Fruit fly (Drosophila melanogaster) whole organism, embryonic: Measurements from ENCODE around the gene Fcp3C.

Source experiments
- Antp ChIP-seq: fragments of 200-800 bp; sonication (Bioruptor generic); optimal IDR thresholded peaks from 3 replicates; lab custom pipeline; 2016; ENCODE audit warnings: missing biosample characterization, missing genetic modification characterization
- Asciz ChIP-seq: fragments of 200-800 bp; sonication (Bioruptor generic); optimal IDR thresholded peaks from 2 replicates; lab custom pipeline; 2017; ENCODE audit warnings: missing biosample characterization, mild to moderate bottlenecking, missing genetic modification characterization, missing genetic modification reagents
- Atf-2 ChIP-seq: fragments of 200-800 bp; sonication (Bioruptor generic); optimal IDR thresholded peaks from 2 replicates; lab custom pipeline; 2016; ENCODE audit warnings: missing biosample characterization, missing genetic modification characterization
- CG12744 ChIP-seq: fragments of 200-800 bp; sonication (Bioruptor generic); optimal IDR thresholded peaks from 2 replicates; lab custom pipeline; 2016; ENCODE audit warnings: missing biosample characterization, missing genetic modification characterization
- CG13424 ChIP-seq: fragments of 200-800 bp; sonication (Bioruptor generic); optimal IDR thresholded peaks from 2 replicates; lab custom pipeline; 2019; ENCODE audit warnings: missing biosample characterization, mild to moderate bottlenecking, missing genetic modification characterization, moderate library complexity
- CG13775 ChIP-seq: fragments of 200-800 bp; sonication (Bioruptor generic); optimal IDR thresholded peaks from 3 replicates; lab custom pipeline; 2017; ENCODE audit warnings: missing biosample characterization, mild to moderate bottlenecking, missing genetic modification characterization
- CG14441 ChIP-seq: fragments of 200-800 bp; sonication (Bioruptor generic); IDR thresholded peaks from 2 replicates; pipeline ENCODE4 v1.3.6; 2022; ENCODE audit warnings: missing biosample characterization, missing genetic modification characterization
- CG14710 ChIP-seq: fragments of 200-800 bp; sonication (Bioruptor generic); optimal IDR thresholded peaks from 3 replicates; lab custom pipeline; 2019; ENCODE audit warnings: missing biosample characterization, mild to moderate bottlenecking, missing genetic modification characterization, moderate library complexity
- CG17385 ChIP-seq: fragments of 200-800 bp; sonication (Bioruptor generic); optimal IDR thresholded peaks from 3 replicates; lab custom pipeline; 2018; ENCODE audit warnings: missing biosample characterization, mild to moderate bottlenecking, missing genetic modification characterization
- CG18599 ChIP-seq: fragments of 200-800 bp; sonication (Bioruptor generic); optimal IDR thresholded peaks from 3 replicates; lab custom pipeline; 2017; ENCODE audit warnings: missing biosample characterization, missing genetic modification characterization, mild to moderate bottlenecking, moderate library complexity, missing genetic modification reagents
- CG32767 ChIP-seq: fragments of 200-800 bp; sonication (Bioruptor generic); IDR thresholded peaks from 2 replicates; pipeline ENCODE4 v1.3.6; 2022; ENCODE audit warnings: missing biosample characterization, missing genetic modification characterization
- CG34376 ChIP-seq: fragments of 200-800 bp; sonication (Bioruptor generic); optimal IDR thresholded peaks from 2 replicates; lab custom pipeline; 2018; ENCODE audit warnings: missing biosample characterization, mild to moderate bottlenecking, missing genetic modification characterization
- CG4282 ChIP-seq: fragments of 200-800 bp; sonication (Bioruptor generic); optimal IDR thresholded peaks from 2 replicates; lab custom pipeline; 2016; ENCODE audit warnings: missing biosample characterization, missing genetic modification characterization
- CG5180 ChIP-seq: fragments of 200-800 bp; sonication (Bioruptor generic); optimal IDR thresholded peaks from 3 replicates; lab custom pipeline; 2017; ENCODE audit warnings: missing biosample characterization, missing genetic modification characterization, mild to moderate bottlenecking, moderate library complexity, missing genetic modification reagents
- CG7745 ChIP-seq: fragments of 200-800 bp; sonication (Bioruptor generic); optimal IDR thresholded peaks from 2 replicates; lab custom pipeline; 2018; ENCODE audit warnings: missing biosample characterization, mild to moderate bottlenecking, missing genetic modification characterization, moderate library complexity
- CG8089 ChIP-seq: fragments of 200-800 bp; sonication (Bioruptor generic); optimal IDR thresholded peaks from 3 replicates; lab custom pipeline; 2016; ENCODE audit warnings: missing biosample characterization, missing genetic modification characterization
- CG8290 ChIP-seq, 3 experiments: fragments of 200-800 bp; sonication (Bioruptor generic); optimal IDR thresholded peaks; 2 replicates each; lab custom pipeline; 2016 to 2019; ENCODE audit warnings: missing biosample characterization in 3 of 3, missing genetic modification characterization in 3 of 3, mild to moderate bottlenecking in 2 of 3, moderate library complexity in 1 of 3
- Camta ChIP-seq: fragments of 200-800 bp; sonication (Bioruptor generic); optimal IDR thresholded peaks from 2 replicates; lab custom pipeline; 2016; ENCODE audit warnings: missing biosample characterization, missing genetic modification characterization
- CkIIα-i1 ChIP-seq: fragments of 200-800 bp; sonication (Bioruptor generic); IDR thresholded peaks from 2 replicates; pipeline ENCODE4 v1.3.6; 2022; ENCODE audit warnings: missing biosample characterization, missing genetic modification characterization
- Deaf1 ChIP-seq: fragments of 200-800 bp; optimal IDR thresholded peaks from 3 replicates; lab custom pipeline; 2019; ENCODE audit warnings: missing biosample characterization, mild to moderate bottlenecking, missing genetic modification characterization, moderate library complexity
- Ets65A ChIP-seq: fragments of 200-800 bp; sonication (Bioruptor generic); peaks from one replicate; lab custom pipeline; 2016; ENCODE audit warnings: missing biosample characterization, missing genetic modification characterization
- GATAe ChIP-seq: fragments of 200-800 bp; sonication (Bioruptor generic); conservative IDR thresholded peaks from 2 replicates; pipeline ENCODE4 v1.3.6; 2022; ENCODE audit warnings: missing biosample characterization, missing genetic modification characterization
- Med ChIP-seq: fragments of 200-800 bp; sonication (Bioruptor generic); peaks from one replicate; lab custom pipeline; 2016; ENCODE audit warnings: missing biosample characterization, missing genetic modification characterization, mild to moderate bottlenecking, inconsistent platforms, moderate library complexity
- NC2α ChIP-seq: fragments of 200-800 bp; sonication (Bioruptor generic); optimal IDR thresholded peaks from 2 replicates; lab custom pipeline; 2016; ENCODE audit warnings: missing biosample characterization, missing genetic modification characterization
- Spps ChIP-seq: fragments of 200-800 bp; sonication (Bioruptor generic); optimal IDR thresholded peaks from 2 replicates; lab custom pipeline; 2018; ENCODE audit warnings: missing biosample characterization, mild to moderate bottlenecking, missing genetic modification characterization
- TFAM ChIP-seq: fragments of 200-800 bp; sonication (Bioruptor generic); optimal IDR thresholded peaks from 2 replicates; lab custom pipeline; 2017; ENCODE audit warnings: missing biosample characterization, missing genetic modification characterization, inconsistent platforms
- ato ChIP-seq: fragments of 200-800 bp; sonication (Bioruptor generic); IDR thresholded peaks from 2 replicates; pipeline ENCODE4 v1.3.6; 2022; ENCODE audit warnings: missing biosample characterization, missing genetic modification characterization; ENCODE audit not compliant: partially characterized antibody
- bsh ChIP-seq, 2 experiments: fragments of 200-800 bp; sonication (Bioruptor generic); optimal IDR thresholded peaks; 2 replicates each; lab custom pipeline; 2017 to 2018; ENCODE audit warnings: mild to moderate bottlenecking in 2 of 2, missing biosample characterization in 2 of 2, missing genetic modification characterization in 2 of 2, moderate library complexity in 1 of 2
- corto ChIP-seq: fragments of 200-800 bp; sonication (Bioruptor generic); optimal IDR thresholded peaks from 2 replicates; lab custom pipeline; 2016; ENCODE audit warnings: missing biosample characterization, mild to moderate bottlenecking, missing genetic modification characterization, moderate library complexity
- crol ChIP-seq: fragments of 200-800 bp; sonication (Bioruptor generic); IDR thresholded peaks from 2 replicates; pipeline ENCODE4 v1.3.6; 2022; ENCODE audit warnings: missing biosample characterization, missing genetic modification characterization
- emc ChIP-seq: fragments of 200-800 bp; sonication (Bioruptor generic); optimal IDR thresholded peaks from 2 replicates; lab custom pipeline; 2016; ENCODE audit warnings: missing biosample characterization, missing genetic modification characterization
- exex ChIP-seq: fragments of 200-800 bp; sonication (Bioruptor generic); optimal IDR thresholded peaks from 4 replicates; lab custom pipeline; 2018; ENCODE audit warnings: missing biosample characterization, mild to moderate bottlenecking, missing genetic modification characterization, moderate library complexity
- fd64A ChIP-seq: fragments of 200-800 bp; sonication (Bioruptor generic); optimal IDR thresholded peaks from 3 replicates; lab custom pipeline; 2018; ENCODE audit warnings: missing biosample characterization, mild to moderate bottlenecking, missing genetic modification characterization
- grn ChIP-seq: fragments of 200-800 bp; sonication (Bioruptor generic); optimal IDR thresholded peaks from 3 replicates; lab custom pipeline; 2017; ENCODE audit warnings: missing biosample characterization, missing genetic modification characterization
- insv ChIP-seq, 2 experiments: fragments of 200-800 bp; sonication (Bioruptor generic); optimal IDR thresholded peaks; 3 replicates each; lab custom pipeline; 2016 to 2018; ENCODE audit warnings: missing biosample characterization in 2 of 2, missing genetic modification characterization in 2 of 2
- lab ChIP-seq: fragments of 200-800 bp; sonication (Bioruptor generic); optimal IDR thresholded peaks from 3 replicates; lab custom pipeline; 2017; ENCODE audit warnings: missing biosample characterization, missing genetic modification characterization, mild to moderate bottlenecking, moderate library complexity, missing genetic modification reagents
- mirr ChIP-seq: fragments of 200-800 bp; sonication (Bioruptor generic); optimal IDR thresholded peaks from 3 replicates; lab custom pipeline; 2018; ENCODE audit warnings: missing biosample characterization, mild to moderate bottlenecking, missing genetic modification characterization
- onecut ChIP-seq: fragments of 200-800 bp; sonication (Bioruptor generic); IDR thresholded peaks from 2 replicates; pipeline ENCODE4 v1.3.6; 2022; ENCODE audit warnings: missing biosample characterization, missing genetic modification characterization
- psq ChIP-seq: fragments of 200-800 bp; sonication (Bioruptor generic); optimal IDR thresholded peaks from 2 replicates; lab custom pipeline; 2017; ENCODE audit warnings: missing biosample characterization, missing genetic modification characterization
- rib ChIP-seq: fragments of 200-800 bp; sonication (Bioruptor generic); IDR thresholded peaks from 2 replicates; pipeline ENCODE4 v1.3.6; 2022; ENCODE audit warnings: missing biosample characterization, missing genetic modification characterization
- schlank ChIP-seq: fragments of 200-800 bp; sonication (Bioruptor generic); optimal IDR thresholded peaks from 2 replicates; lab custom pipeline; 2018; ENCODE audit warnings: missing biosample characterization, mild to moderate bottlenecking, missing genetic modification characterization
- sd ChIP-seq: fragments of 200-800 bp; sonication (Bioruptor generic); optimal IDR thresholded peaks from 3 replicates; lab custom pipeline; 2018; ENCODE audit warnings: missing biosample characterization, mild to moderate bottlenecking, missing genetic modification characterization, moderate library complexity
- sens ChIP-seq: fragments of 200-800 bp; sonication (Bioruptor generic); peaks from one replicate; lab custom pipeline; 2016; ENCODE audit warnings: missing biosample characterization, missing genetic modification characterization
- sqz ChIP-seq: fragments of 200-800 bp; sonication (Bioruptor generic); optimal IDR thresholded peaks from 3 replicates; lab custom pipeline; 2018; ENCODE audit warnings: missing biosample characterization, mild to moderate bottlenecking, missing genetic modification characterization
- stwl ChIP-seq: fragments of 200-800 bp; sonication (Bioruptor generic); optimal IDR thresholded peaks from 3 replicates; lab custom pipeline; 2018; ENCODE audit warnings: missing biosample characterization, mild to moderate bottlenecking, missing genetic modification characterization, moderate library complexity
- sug ChIP-seq: fragments of 200-800 bp; optimal IDR thresholded peaks from 2 replicates; lab custom pipeline; 2019; ENCODE audit warnings: missing biosample characterization, mild to moderate bottlenecking, missing genetic modification characterization, moderate library complexity
- ttk ChIP-seq: fragments of 200-800 bp; sonication (Bioruptor generic); IDR thresholded peaks from 2 replicates; pipeline ENCODE4 v2.1.2; 2022; ENCODE audit warnings: missing biosample characterization, missing genetic modification characterization
- twi ChIP-seq: fragments of 200-800 bp; optimal IDR thresholded peaks from 2 replicates; lab custom pipeline; 2019; ENCODE audit warnings: missing biosample characterization, mild to moderate bottlenecking, missing genetic modification characterization, moderate library complexity
- wek ChIP-seq: fragments of 200-800 bp; sonication (Bioruptor generic); optimal IDR thresholded peaks from 3 replicates; lab custom pipeline; 2018; ENCODE audit warnings: missing biosample characterization, mild to moderate bottlenecking, missing genetic modification characterization, moderate library complexity

Fcp3C gene

dm6 chrX:3187593-3187992 is 13.3 kb upstream of the Fcp3C start:
- TF ChIP-seq sens (GFP tag; lab: Kevin White, UChicago) (peak; percentile 33), onecut (GFP tag; lab: Robert Waterston, UW) (no peak), schlank (tag; lab: Kevin White, UChicago) (no peak), Antp (GFP tag; lab: Kevin White, UChicago) (no peak), CG5180 (GFP tag; lab: Kevin White, UChicago) (peak; percentile 23), insv (GFP tag; optimal IDR thresholded peaks at IDR 0.05; lab: Kevin White, UChicago) (peak; percentile 4 to 92)

- TF ChIP-seq Ets65A (GFP tag; lab: Kevin White, UChicago) (no peak), mirr (GFP tag; lab: Kevin White, UChicago) (peak; percentile 40), NC2α (GFP tag; lab: Kevin White, UChicago) (no peak), CkIIα-i1 (no peak), fd64A (no peak), CG18599 (GFP tag; lab: Kevin White, UChicago) (peak; percentile 16), ttk (GFP tag; lab: Robert Waterston, UW) (no peak), sqz (GFP tag; lab: Kevin White, UChicago) (no peak), stwl (no peak), grn (GFP tag; lab: Kevin White, UChicago) (peak; percentile 12), Camta (GFP tag; lab: Kevin White, UChicago) (no peak), wek (no peak), Atf-2 (GFP tag; lab: Kevin White, UChicago) (no peak), CG17385 (GFP tag; lab: Kevin White, UChicago) (no peak), CG14441 (GFP tag; lab: Robert Waterston, UW) (peak; percentile 8; the same call in 1 of the 2 replicates), CG7745 (tag; lab: Kevin White, UChicago) (no peak), emc (GFP tag; lab: Kevin White, UChicago) (no peak), lab (GFP tag; lab: Kevin White, UChicago) (peak; percentile 15), Spps (no peak), bsh (GFP tag; optimal IDR thresholded peaks at IDR 0.05; lab: Kevin White, UChicago) (no peak), CG13775 (no peak), CG14710 (tag; lab: Kevin White, UChicago) (no peak), CG13424 (tag; lab: Kevin White, UChicago) (no peak), corto (GFP tag; lab: Kevin White, UChicago) (no peak), CG34376 (GFP tag; lab: Kevin White, UChicago) (peak; percentile 8), sd (tag; lab: Kevin White, UChicago) (peak; percentile 77), CG12744 (no peak), Deaf1 (tag; lab: Kevin White, UChicago) (peak; percentile 26), GATAe (GFP tag; lab: Robert Waterston, UW) (peak; percentile 68), CG8089 (GFP tag; lab: Kevin White, UChicago) (no peak), TFAM (GFP tag; lab: Kevin White, UChicago) (no peak), psq (GFP tag; lab: Kevin White, UChicago) (no peak), twi (tag; lab: Kevin White, UChicago) (no peak), ato (GFP tag; lab: Robert Waterston, UW) (no peak), CG4282 (GFP tag; lab: Kevin White, UChicago) (no peak), rib (0 out of 2 replicates have a peak, but pooled peaks have one; percentile 51), insv (GFP tag; optimal IDR thresholded peaks at IDR 0.05; lab: Kevin White, UChicago) (peak in 1 of 2 experiments; percentile 81), crol (GFP tag; lab: Robert Waterston, UW) (peak; percentile 81), CG8290 (GFP tag; optimal IDR thresholded peaks at IDR 0.05; lab: Kevin White, UChicago) (no peak), CG8290 (tag; optimal IDR thresholded peaks at IDR 0.05; lab: Kevin White, UChicago) (peak in 1 of 2 experiments; percentile 30), exex (peak; percentile 47), Asciz (no peak), Med (peak; percentile 4), sug (tag; lab: Kevin White, UChicago) (peak; percentile 39), CG32767 (GFP tag; lab: Robert Waterston, UW) (no peak)
Observed at dm6 chrX:3186550-3186949, 12.3 kb upstream of the Fcp3C start.
